Worm (Caenorhabditis elegans): ENCODE results near the gene frg-1.

DNA sequence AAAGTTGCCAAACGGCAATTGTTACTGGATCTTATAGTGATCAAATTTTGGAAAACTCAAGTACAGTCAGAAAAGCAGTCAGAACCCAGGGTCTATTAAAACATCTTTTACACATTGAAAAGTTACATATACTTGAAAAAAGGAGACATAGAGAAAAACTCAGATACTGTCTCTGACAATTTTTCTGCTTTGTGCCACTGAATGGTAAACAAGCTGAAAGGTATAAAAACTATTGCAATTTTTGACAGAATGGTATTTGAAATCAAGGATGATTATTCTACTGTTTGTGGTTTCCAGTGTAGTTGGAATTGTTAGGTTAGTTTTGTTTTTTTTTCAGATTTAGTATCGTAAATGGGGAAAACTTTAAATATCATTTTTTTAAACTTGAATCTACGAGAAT lies 41.8 kb downstream of the frg-1 start, which contains the start of gene cyp-13A11:
- no peak for TF ChIP-seq ztf-29 (GFP tag; IDR thresholded peaks at IDR 0.05)
- no peak for TF ChIP-seq cog-1 (tag; optimal IDR thresholded peaks at IDR 0.05)
- no peak for TF ChIP-seq flt-1 (GFP tag; IDR thresholded peaks at IDR 0.05)
- no peak for TF ChIP-seq med-1 (GFP tag; optimal IDR thresholded peaks at IDR 0.05; ENCODE audit: insufficient read depth)
- no peak for TF ChIP-seq ztf-23 (GFP tag; IDR thresholded peaks at IDR 0.05)
- TF ChIP-seq tab-1 (GFP tag; IDR thresholded peaks at IDR 0.05), result no peak
- TF ChIP-seq ref-1 (GFP tag; conservative IDR thresholded peaks at IDR 0.05), result no peak
- TF ChIP-seq klf-2 (GFP tag; conservative IDR thresholded peaks at IDR 0.05), result no peak

All from whole organism, midembryonic.